Fruit fly (Drosophila melanogaster) whole organism, embryonic: ENCODE measurements around the gene CG10254.

ENCODE experiments used
- CG10267 ChIP-seq: fragments of 200-800 bp; sonication (Bioruptor generic); optimal IDR thresholded peaks from 2 replicates; lab custom pipeline; 2018; ENCODE audit warnings: missing biosample characterization, mild to moderate bottlenecking, missing genetic modification characterization, moderate library complexity
- CG11398 ChIP-seq: fragments of 200-800 bp; sonication (Bioruptor generic); optimal IDR thresholded peaks from 2 replicates; lab custom pipeline; 2016; ENCODE audit warnings: missing biosample characterization, missing genetic modification characterization
- CG1233 ChIP-seq: fragments of 200-800 bp; sonication (Bioruptor generic); optimal IDR thresholded peaks from 4 replicates; lab custom pipeline; 2018; ENCODE audit warnings: missing biosample characterization, mild to moderate bottlenecking, missing genetic modification characterization
- CG14710 ChIP-seq: fragments of 200-800 bp; sonication (Bioruptor generic); optimal IDR thresholded peaks from 3 replicates; lab custom pipeline; 2019; ENCODE audit warnings: missing biosample characterization, mild to moderate bottlenecking, missing genetic modification characterization, moderate library complexity
- CG15269 ChIP-seq: fragments of 200-800 bp; sonication (Bioruptor generic); optimal IDR thresholded peaks from 2 replicates; lab custom pipeline; 2018; ENCODE audit warnings: missing biosample characterization, mild to moderate bottlenecking, missing genetic modification characterization, moderate library complexity
- CG2129 ChIP-seq: fragments of 200-800 bp; sonication (Bioruptor generic); IDR thresholded peaks from 2 replicates; pipeline ENCODE4 v1.3.6; 2022; ENCODE audit warnings: missing biosample characterization, missing genetic modification characterization; ENCODE audit not compliant: partially characterized antibody
- CG31365 ChIP-seq: fragments of 200-800 bp; sonication (Bioruptor generic); optimal IDR thresholded peaks from 2 replicates; lab custom pipeline; 2018; ENCODE audit warnings: missing biosample characterization, mild to moderate bottlenecking, missing genetic modification characterization
- CG3163 ChIP-seq: fragments of 200-800 bp; sonication (Bioruptor generic); optimal IDR thresholded peaks from 3 replicates; lab custom pipeline; 2016; ENCODE audit warnings: missing biosample characterization, missing genetic modification characterization
- CG3407 ChIP-seq: fragments of 200-800 bp; sonication (Bioruptor generic); optimal IDR thresholded peaks from 2 replicates; lab custom pipeline; 2018; ENCODE audit warnings: missing biosample characterization, mild to moderate bottlenecking, missing genetic modification characterization
- CG4360 ChIP-seq: fragments of 200-800 bp; sonication (Bioruptor generic); IDR thresholded peaks from 2 replicates; pipeline ENCODE4 v1.3.6; 2022; ENCODE audit warnings: missing biosample characterization, missing genetic modification characterization
- CG5180 ChIP-seq: fragments of 200-800 bp; sonication (Bioruptor generic); optimal IDR thresholded peaks from 3 replicates; lab custom pipeline; 2017; ENCODE audit warnings: missing biosample characterization, missing genetic modification characterization, mild to moderate bottlenecking, moderate library complexity, missing genetic modification reagents
- CG6175 ChIP-seq: fragments of 200-800 bp; sonication (Bioruptor generic); IDR thresholded peaks from 3 replicates; pipeline ENCODE4 v1.3.6; 2022; ENCODE audit warnings: missing biosample characterization, missing genetic modification characterization
- CG7372 ChIP-seq: fragments of 200-800 bp; sonication (Bioruptor generic); IDR thresholded peaks from 2 replicates; pipeline ENCODE4 v1.3.6; 2022; ENCODE audit warnings: missing biosample characterization, missing genetic modification characterization
- CG7556 ChIP-seq: fragments of 200-800 bp; sonication (Bioruptor generic); optimal IDR thresholded peaks from 2 replicates; lab custom pipeline; 2017; ENCODE audit warnings: missing biosample characterization, mild to moderate bottlenecking, missing genetic modification characterization
- CG8944 ChIP-seq: fragments of 200-800 bp; sonication (Bioruptor generic); optimal IDR thresholded peaks from 3 replicates; lab custom pipeline; 2016; ENCODE audit warnings: missing biosample characterization, missing genetic modification characterization
- D19B ChIP-seq: fragments of 200-800 bp; sonication (Bioruptor generic); optimal IDR thresholded peaks from 2 replicates; lab custom pipeline; 2017; ENCODE audit warnings: missing biosample characterization, mild to moderate bottlenecking, missing genetic modification characterization
- Dll ChIP-seq: fragments of 200-800 bp; sonication (Bioruptor generic); IDR thresholded peaks from 4 replicates; pipeline ENCODE4 v1.3.6; 2022; ENCODE audit warnings: missing biosample characterization, missing genetic modification characterization; ENCODE audit not compliant: partially characterized antibody
- Doc3 ChIP-seq: fragments of 200-800 bp; sonication (Bioruptor generic); IDR thresholded peaks from 3 replicates; pipeline ENCODE4 v1.3.6; 2022; ENCODE audit warnings: missing biosample characterization, missing genetic modification characterization; ENCODE audit not compliant: partially characterized antibody
- Drgx ChIP-seq: fragments of 200-800 bp; sonication (Bioruptor generic); IDR thresholded peaks from 2 replicates; pipeline ENCODE4 v1.3.6; 2022; ENCODE audit warnings: missing biosample characterization, missing genetic modification characterization
- Elba2 ChIP-seq: fragments of 200-800 bp; sonication (Bioruptor generic); optimal IDR thresholded peaks from 3 replicates; lab custom pipeline; 2016; ENCODE audit warnings: missing biosample characterization, missing genetic modification characterization
- Gsc ChIP-seq: fragments of 200-800 bp; sonication (Bioruptor generic); IDR thresholded peaks from 2 replicates; pipeline ENCODE4 v1.3.6; 2022; ENCODE audit warnings: missing biosample characterization, missing genetic modification characterization
- HLH54F ChIP-seq: fragments of 200-800 bp; sonication (Bioruptor generic); optimal IDR thresholded peaks from 3 replicates; lab custom pipeline; 2016; ENCODE audit warnings: missing biosample characterization, missing genetic modification characterization
- MESR4 ChIP-seq: fragments of 200-800 bp; sonication (Bioruptor generic); optimal IDR thresholded peaks from 2 replicates; lab custom pipeline; 2018; ENCODE audit warnings: missing biosample characterization, mild to moderate bottlenecking, missing genetic modification characterization, moderate library complexity
- MTF-1 ChIP-seq: fragments of 200-800 bp; sonication (Bioruptor generic); optimal IDR thresholded peaks from 2 replicates; lab custom pipeline; 2018; ENCODE audit warnings: missing biosample characterization, mild to moderate bottlenecking, missing genetic modification characterization, borderline replicate concordance
- Neu2 ChIP-seq: fragments of 200-800 bp; sonication (Bioruptor generic); optimal IDR thresholded peaks from 3 replicates; lab custom pipeline; 2016; ENCODE audit warnings: missing biosample characterization, missing genetic modification characterization, borderline replicate concordance
- Sin3A ChIP-seq: fragments of >200 bp; optimal IDR thresholded peaks from 2 replicates; lab custom pipeline; 2018
- YL-1 ChIP-seq: fragments of 200-800 bp; sonication (Bioruptor generic); optimal IDR thresholded peaks from 3 replicates; lab custom pipeline; 2017; ENCODE audit warnings: missing biosample characterization, mild to moderate bottlenecking, missing genetic modification characterization
- ara ChIP-seq: fragments of 200-800 bp; sonication (Bioruptor generic); IDR thresholded peaks from 2 replicates; pipeline ENCODE4 v1.3.6; 2022; ENCODE audit warnings: missing biosample characterization, missing genetic modification characterization
- bbx ChIP-seq: fragments of 200-800 bp; sonication (Bioruptor generic); IDR thresholded peaks from 2 replicates; pipeline ENCODE4 v1.3.6; 2022; ENCODE audit warnings: missing biosample characterization, missing genetic modification characterization; ENCODE audit not compliant: partially characterized antibody
- cad ChIP-seq: fragments of >200 bp; optimal IDR thresholded peaks from 2 replicates; lab custom pipeline; 2017; ENCODE audit warnings: missing biosample characterization, missing genetic modification characterization
- caup ChIP-seq: fragments of 200-800 bp; sonication (Bioruptor generic); optimal IDR thresholded peaks from 3 replicates; lab custom pipeline; 2017; ENCODE audit warnings: missing biosample characterization, mild to moderate bottlenecking, missing genetic modification characterization, moderate library complexity; ENCODE audit not compliant: severe bottlenecking
- ci ChIP-seq: fragments of 200-800 bp; sonication (Bioruptor generic); IDR thresholded peaks from 3 replicates; pipeline ENCODE4 v1.3.6; 2022; ENCODE audit warnings: missing biosample characterization, missing genetic modification characterization
- dmrt11E ChIP-seq: fragments of 200-800 bp; sonication (Bioruptor generic); optimal IDR thresholded peaks from 3 replicates; lab custom pipeline; 2018; ENCODE audit warnings: missing biosample characterization, mild to moderate bottlenecking, missing genetic modification characterization, moderate library complexity
- en ChIP-seq: fragments of 200-800 bp; sonication (Bioruptor generic); optimal IDR thresholded peaks from 2 replicates; lab custom pipeline; 2016; ENCODE audit warnings: missing biosample characterization, missing genetic modification characterization
- grau ChIP-seq: fragments of 200-800 bp; optimal IDR thresholded peaks from 3 replicates; lab custom pipeline; 2019; ENCODE audit warnings: missing biosample characterization, mild to moderate bottlenecking, missing genetic modification characterization, moderate library complexity
- gsb-n ChIP-seq: fragments of 200-800 bp; sonication (Bioruptor generic); optimal IDR thresholded peaks from 3 replicates; lab custom pipeline; 2018; ENCODE audit warnings: missing biosample characterization, mild to moderate bottlenecking, missing genetic modification characterization
- gt ChIP-seq: fragments of 200-800 bp; sonication (Bioruptor generic); IDR thresholded peaks from 2 replicates; pipeline ENCODE4 v1.3.6; 2022; ENCODE audit warnings: missing biosample characterization, missing genetic modification characterization
- inv ChIP-seq: fragments of 200-800 bp; sonication (Bioruptor generic); IDR thresholded peaks from 2 replicates; pipeline ENCODE4 v1.3.6; 2022; ENCODE audit warnings: missing biosample characterization, missing genetic modification characterization; ENCODE audit not compliant: partially characterized antibody
- nom ChIP-seq: fragments of 200-800 bp; sonication (Bioruptor generic); optimal IDR thresholded peaks from 2 replicates; lab custom pipeline; 2017; ENCODE audit warnings: missing biosample characterization, missing genetic modification characterization, mild to moderate bottlenecking, moderate library complexity, missing genetic modification reagents
- odd ChIP-seq: fragments of 200-800 bp; sonication (Bioruptor generic); optimal IDR thresholded peaks from 2 replicates; lab custom pipeline; 2017; ENCODE audit warnings: missing biosample characterization, mild to moderate bottlenecking, missing genetic modification characterization
- onecut ChIP-seq: fragments of 200-800 bp; sonication (Bioruptor generic); IDR thresholded peaks from 2 replicates; pipeline ENCODE4 v1.3.6; 2022; ENCODE audit warnings: missing biosample characterization, missing genetic modification characterization
- pita ChIP-seq: fragments of 200-800 bp; sonication (Bioruptor generic); optimal IDR thresholded peaks from 2 replicates; lab custom pipeline; 2017; ENCODE audit warnings: missing biosample characterization, mild to moderate bottlenecking, missing genetic modification characterization
- sna ChIP-seq: fragments of 200-800 bp; sonication (Bioruptor generic); IDR thresholded peaks from 2 replicates; pipeline ENCODE4 v1.3.6; 2022; ENCODE audit warnings: missing biosample characterization, missing genetic modification characterization; ENCODE audit not compliant: partially characterized antibody
- tap ChIP-seq: fragments of 200-800 bp; optimal IDR thresholded peaks from 3 replicates; lab custom pipeline; 2019; ENCODE audit warnings: missing biosample characterization, mild to moderate bottlenecking, missing genetic modification characterization, moderate library complexity
- tup ChIP-seq: fragments of 200-800 bp; sonication (Bioruptor generic); optimal IDR thresholded peaks from 2 replicates; lab custom pipeline; 2016; ENCODE audit warnings: missing biosample characterization, mild to moderate bottlenecking, missing genetic modification characterization, moderate library complexity
- twi ChIP-seq: fragments of 200-800 bp; optimal IDR thresholded peaks from 2 replicates; lab custom pipeline; 2019; ENCODE audit warnings: missing biosample characterization, mild to moderate bottlenecking, missing genetic modification characterization, moderate library complexity
- zen2 ChIP-seq: fragments of 200-800 bp; sonication (Bioruptor generic); IDR thresholded peaks from 3 replicates; pipeline ENCODE4 v1.3.6; 2022; ENCODE audit warnings: missing biosample characterization, missing genetic modification characterization; ENCODE audit not compliant: partially characterized antibody

Gene CG10254

DNA sequence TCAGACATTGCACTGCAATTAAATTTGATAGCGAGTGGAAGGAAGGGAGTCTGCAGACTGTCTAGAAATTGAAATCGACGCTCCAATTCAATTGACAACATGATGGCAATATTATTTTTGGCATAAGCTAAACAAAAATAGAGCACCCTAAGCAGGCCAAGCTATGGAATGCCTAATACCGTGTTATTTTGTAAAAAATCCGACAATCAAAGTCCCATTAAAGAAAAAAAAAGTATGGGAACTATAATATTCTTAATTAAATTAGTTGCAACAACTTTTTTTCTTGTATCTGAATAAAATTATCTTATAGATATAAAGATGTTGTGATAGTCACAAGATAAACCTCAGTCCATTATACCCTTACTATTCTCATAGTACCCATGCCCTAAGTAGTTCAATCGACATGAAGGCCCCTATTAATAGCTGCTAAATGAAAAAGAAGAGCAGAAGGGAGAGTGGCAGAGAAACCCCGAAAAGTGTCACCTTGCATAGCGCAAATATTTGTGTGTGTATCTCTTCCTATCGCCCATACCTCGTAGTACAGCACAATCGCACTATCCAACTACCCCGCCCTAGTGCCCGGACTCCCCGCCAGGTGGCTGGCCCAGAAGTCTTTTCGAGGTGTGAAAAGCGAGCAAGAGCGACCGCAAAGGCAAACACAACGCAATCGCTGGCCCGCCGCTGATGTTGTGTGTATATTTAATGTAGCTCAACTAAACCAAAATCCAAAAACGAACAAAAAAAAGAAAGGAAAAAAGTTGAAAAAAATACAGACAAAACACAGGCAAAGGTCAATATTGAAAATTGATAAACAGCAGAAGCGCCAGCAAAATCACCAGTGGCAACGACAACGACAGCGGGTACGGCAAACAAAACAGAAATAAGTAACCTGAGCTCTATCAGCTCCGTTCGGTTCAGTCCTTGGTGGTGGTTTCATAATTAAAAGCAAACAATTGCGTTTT is 37.1 kb downstream of the CG10254 start (continued):
- TF ChIP-seq zen2 (GFP tag; lab: Robert Waterston, UW), result no peak
- peak; percentile 0 for TF ChIP-seq nom (GFP tag; lab: Kevin White, UChicago)
- no peak for TF ChIP-seq CG6175 (GFP tag; lab: Robert Waterston, UW)
- no peak for TF ChIP-seq cad (GFP tag; lab: Kevin White, UChicago)
- TF ChIP-seq MESR4 (GFP tag; lab: Kevin White, UChicago), result no peak
- TF ChIP-seq tap, result no peak
- TF ChIP-seq CG7556 (GFP tag; lab: Kevin White, UChicago), result peak; percentile 78
- peak; percentile 84 for TF ChIP-seq MTF-1 (GFP tag; lab: Kevin White, UChicago)
- peak; percentile 68 for TF ChIP-seq CG5180 (GFP tag; lab: Kevin White, UChicago)
- no peak for TF ChIP-seq bbx (GFP tag; lab: Robert Waterston, UW)
- TF ChIP-seq Elba2 (GFP tag; lab: Kevin White, UChicago), result no peak
- peak; percentile 76 for TF ChIP-seq CG14710 (tag; lab: Kevin White, UChicago)
- peak; percentile 24 for TF ChIP-seq grau (tag; lab: Kevin White, UChicago)
- TF ChIP-seq CG8944 (GFP tag; lab: Kevin White, UChicago), result peak; percentile 46
- peak; percentile 32; the same call in 1 of the 2 replicates for TF ChIP-seq CG4360 (GFP tag; lab: Robert Waterston, UW)
- peak; percentile 71 for TF ChIP-seq onecut (GFP tag; lab: Robert Waterston, UW)
- TF ChIP-seq gt (GFP tag; lab: Robert Waterston, UW), result no peak
- TF ChIP-seq Drgx (GFP tag; lab: Robert Waterston, UW), result peak; percentile 5; the same call in 1 of the 2 replicates
- peak; percentile 49 for TF ChIP-seq caup
- TF ChIP-seq ci, result peak; percentile 83
- TF ChIP-seq D19B (GFP tag; lab: Kevin White, UChicago), result peak; percentile 62
- TF ChIP-seq pita, result no peak
- no peak for TF ChIP-seq Sin3A (lab: Kevin White, UChicago)
- peak; percentile 54; the same call in 1 of the 2 replicates for TF ChIP-seq ara (GFP tag; lab: Robert Waterston, UW)
- peak; percentile 47 for TF ChIP-seq tup (GFP tag; lab: Kevin White, UChicago)
- no peak for TF ChIP-seq Neu2 (GFP tag; lab: Kevin White, UChicago)
- TF ChIP-seq twi (tag; lab: Kevin White, UChicago), result peak; percentile 50
- no peak for TF ChIP-seq Doc3 (GFP tag; lab: Robert Waterston, UW)
- no peak for TF ChIP-seq Gsc (GFP tag; lab: Robert Waterston, UW)
- TF ChIP-seq CG11398, result peak; percentile 87
- TF ChIP-seq CG10267 (tag; lab: Kevin White, UChicago), result peak; percentile 20
- TF ChIP-seq CG31365 (tag; lab: Kevin White, UChicago), result peak; percentile 52
- peak; percentile 86 for TF ChIP-seq odd
- peak; percentile 84 for TF ChIP-seq gsb-n (tag; lab: Kevin White, UChicago)
- TF ChIP-seq CG3407 (GFP tag; lab: Kevin White, UChicago), result peak; percentile 85
- TF ChIP-seq CG7372 (GFP tag; lab: Robert Waterston, UW), result no peak
- peak; percentile 46 for TF ChIP-seq en (GFP tag; lab: Kevin White, UChicago)
- TF ChIP-seq CG3163 (GFP tag; lab: Kevin White, UChicago), result peak; percentile 59
- TF ChIP-seq CG1233 (GFP tag; lab: Kevin White, UChicago), result peak; percentile 88
- no peak for TF ChIP-seq CG2129 (GFP tag; lab: Robert Waterston, UW)
- TF ChIP-seq dmrt11E, result peak; percentile 86
- TF ChIP-seq HLH54F (GFP tag; lab: Kevin White, UChicago), result no peak
- peak; percentile 48 for TF ChIP-seq CG15269 (tag; lab: Kevin White, UChicago)
- peak; percentile 62 for TF ChIP-seq YL-1 (GFP tag; lab: Kevin White, UChicago)
- no peak for TF ChIP-seq sna (GFP tag; lab: Robert Waterston, UW)
- TF ChIP-seq Dll (GFP tag; lab: Robert Waterston, UW), result no peak
- no peak for TF ChIP-seq inv (GFP tag; lab: Robert Waterston, UW)
